Fruit fly (Drosophila melanogaster) whole organism, prepupa: ENCODE measurements around the gene Gr85a.

Experiments used
- Blimp-1 ChIP-seq: fragments of 200-800 bp; sonication (Bioruptor generic); optimal IDR thresholded peaks from 3 replicates; lab custom pipeline; 2017; ENCODE audit warnings: missing biosample characterization, missing genetic modification characterization, mild to moderate bottlenecking, moderate library complexity, missing genetic modification reagents
- CG10631 ChIP-seq: fragments of 200-800 bp; sonication (Bioruptor generic); optimal IDR thresholded peaks from 2 replicates; lab custom pipeline; 2016; ENCODE audit warnings: missing biosample characterization, missing genetic modification characterization
- CG10669 ChIP-seq: fragments of 200-800 bp; sonication (Bioruptor generic); optimal IDR thresholded peaks from 3 replicates; lab custom pipeline; 2018; ENCODE audit warnings: missing biosample characterization, mild to moderate bottlenecking, missing genetic modification characterization, moderate library complexity
- CG11294 ChIP-seq: fragments of 200-800 bp; sonication (Bioruptor generic); IDR thresholded peaks from 2 replicates; pipeline ENCODE4 v1.3.6; 2022; ENCODE audit warnings: missing biosample characterization, missing genetic modification characterization
- CG15336 ChIP-seq: fragments of 200-800 bp; sonication (Bioruptor generic); IDR thresholded peaks from 2 replicates; pipeline ENCODE4 v1.3.6; 2022; ENCODE audit warnings: missing biosample characterization, missing genetic modification characterization
- CG1621 ChIP-seq: fragments of 200-800 bp; sonication (Bioruptor generic); optimal IDR thresholded peaks from 3 replicates; lab custom pipeline; 2018; ENCODE audit warnings: missing biosample characterization, mild to moderate bottlenecking, missing genetic modification characterization
- CG3032 ChIP-seq: fragments of 200-800 bp; optimal IDR thresholded peaks from 2 replicates; lab custom pipeline; 2019; ENCODE audit warnings: missing biosample characterization, mild to moderate bottlenecking, missing genetic modification characterization, moderate library complexity
- CG31627 ChIP-seq: fragments of 200-800 bp; sonication (Bioruptor generic); optimal IDR thresholded peaks from 3 replicates; lab custom pipeline; 2016; ENCODE audit warnings: missing biosample characterization, missing genetic modification characterization
- CG34406 ChIP-seq: fragments of 200-800 bp; sonication (Bioruptor generic); optimal IDR thresholded peaks from 3 replicates; lab custom pipeline; 2016; ENCODE audit warnings: missing biosample characterization, missing genetic modification characterization
- CG3919 ChIP-seq: fragments of 200-800 bp; sonication (Bioruptor generic); optimal IDR thresholded peaks from 3 replicates; lab custom pipeline; 2016; ENCODE audit warnings: missing biosample characterization, missing genetic modification characterization
- CG6163 ChIP-seq: fragments of 200-800 bp; sonication (Bioruptor generic); IDR thresholded peaks from 3 replicates; pipeline ENCODE4 v1.3.6; 2022; ENCODE audit warnings: missing biosample characterization, missing genetic modification characterization
- CG6276 ChIP-seq: fragments of 200-800 bp; sonication (Bioruptor generic); optimal IDR thresholded peaks from 2 replicates; lab custom pipeline; 2017; ENCODE audit warnings: missing biosample characterization, mild to moderate bottlenecking, missing genetic modification characterization
- CG6808 ChIP-seq: fragments of 200-800 bp; sonication (Bioruptor generic); optimal IDR thresholded peaks from 3 replicates; lab custom pipeline; 2017; ENCODE audit warnings: missing biosample characterization, missing genetic modification characterization, mild to moderate bottlenecking, moderate library complexity, missing genetic modification reagents
- Eip75B ChIP-seq: fragments of 200-800 bp; sonication (Bioruptor generic); optimal IDR thresholded peaks from 3 replicates; lab custom pipeline; 2016; ENCODE audit warnings: missing biosample characterization, missing genetic modification characterization
- Eip78C ChIP-seq: fragments of 200-800 bp; sonication (Bioruptor generic); peaks from one replicate; lab custom pipeline; 2016; ENCODE audit warnings: missing biosample characterization, missing genetic modification characterization
- Ets21C ChIP-seq: fragments of 200-800 bp; sonication (Bioruptor generic); optimal IDR thresholded peaks from 3 replicates; lab custom pipeline; 2016; ENCODE audit warnings: missing biosample characterization, missing genetic modification characterization
- Ets96B ChIP-seq: fragments of 200-800 bp; optimal IDR thresholded peaks from 2 replicates; lab custom pipeline; 2019; ENCODE audit warnings: missing biosample characterization, mild to moderate bottlenecking, missing genetic modification characterization, moderate library complexity
- Gug ChIP-seq: fragments of 200-800 bp; sonication (Bioruptor generic); IDR thresholded peaks from 2 replicates; pipeline ENCODE4 v1.3.6; 2022; ENCODE audit warnings: missing biosample characterization, missing genetic modification characterization
- Hr39 ChIP-seq: fragments of 200-800 bp; sonication (Bioruptor generic); optimal IDR thresholded peaks from 2 replicates; lab custom pipeline; 2016; ENCODE audit warnings: missing biosample characterization, missing genetic modification characterization
- Hr4 ChIP-seq: fragments of 200-800 bp; sonication (Bioruptor generic); optimal IDR thresholded peaks from 3 replicates; lab custom pipeline; 2016; ENCODE audit warnings: missing biosample characterization, missing genetic modification characterization
- Lpt ChIP-seq: fragments of 200-800 bp; sonication (Bioruptor generic); optimal IDR thresholded peaks from 3 replicates; lab custom pipeline; 2016; ENCODE audit warnings: missing biosample characterization, missing genetic modification characterization
- Met ChIP-seq: fragments of 200-800 bp; sonication (Bioruptor generic); optimal IDR thresholded peaks from 3 replicates; lab custom pipeline; 2016; ENCODE audit warnings: missing biosample characterization, missing genetic modification characterization
- Smox ChIP-seq: fragments of 200-800 bp; sonication (Bioruptor generic); optimal IDR thresholded peaks from 3 replicates; lab custom pipeline; 2016; ENCODE audit warnings: missing biosample characterization, missing genetic modification characterization
- Sox14 ChIP-seq: fragments of 200-800 bp; sonication (Bioruptor generic); optimal IDR thresholded peaks from 3 replicates; lab custom pipeline; 2016; ENCODE audit warnings: missing biosample characterization, missing genetic modification characterization
- achi ChIP-seq: fragments of 200-800 bp; sonication (Bioruptor generic); optimal IDR thresholded peaks from 3 replicates; lab custom pipeline; 2016; ENCODE audit warnings: missing biosample characterization, missing genetic modification characterization
- acj6 ChIP-seq: fragments of 200-800 bp; sonication (Bioruptor generic); optimal IDR thresholded peaks from 3 replicates; lab custom pipeline; 2016; ENCODE audit warnings: missing biosample characterization, missing genetic modification characterization
- dsx ChIP-seq: fragments of 200-800 bp; optimal IDR thresholded peaks from 3 replicates; lab custom pipeline; 2019; ENCODE audit warnings: missing biosample characterization, mild to moderate bottlenecking, missing genetic modification characterization, moderate library complexity; ENCODE audit not compliant: poor library complexity, severe bottlenecking
- eg ChIP-seq: fragments of 200-800 bp; sonication (Bioruptor generic); IDR thresholded peaks from 3 replicates; pipeline ENCODE4 v1.3.6; 2022; ENCODE audit warnings: missing biosample characterization, missing genetic modification characterization
- esn ChIP-seq: fragments of 200-800 bp; sonication (Bioruptor generic); optimal IDR thresholded peaks from 2 replicates; lab custom pipeline; 2016; ENCODE audit warnings: missing biosample characterization, mild to moderate bottlenecking, missing genetic modification characterization, moderate library complexity
- fd85E ChIP-seq: fragments of 200-800 bp; sonication (Bioruptor generic); optimal IDR thresholded peaks from 3 replicates; lab custom pipeline; 2016; ENCODE audit warnings: missing biosample characterization, missing genetic modification characterization
- fkh ChIP-seq: fragments of 200-800 bp; sonication (Bioruptor generic); optimal IDR thresholded peaks from 3 replicates; lab custom pipeline; 2017; ENCODE audit warnings: missing biosample characterization, mild to moderate bottlenecking, missing genetic modification characterization, moderate library complexity
- lz ChIP-seq: fragments of 200-800 bp; sonication (Bioruptor generic); optimal IDR thresholded peaks from 3 replicates; lab custom pipeline; 2016; ENCODE audit warnings: missing biosample characterization, missing genetic modification characterization
- pdm3 ChIP-seq: fragments of 200-800 bp; sonication (Bioruptor generic); optimal IDR thresholded peaks from 3 replicates; lab custom pipeline; 2016; ENCODE audit warnings: missing biosample characterization, missing genetic modification characterization
- spab ChIP-seq: fragments of 200-800 bp; sonication (Bioruptor generic); optimal IDR thresholded peaks from 2 replicates; lab custom pipeline; 2017; ENCODE audit warnings: missing biosample characterization, mild to moderate bottlenecking, missing genetic modification characterization, missing genetic modification reagents
- ss ChIP-seq, 2 experiments: fragments of 200-800 bp; sonication (Bioruptor generic); optimal IDR thresholded peaks; 2 replicates in 1 of 2; 3 replicates in 1 of 2; lab custom pipeline; 2017 to 2018; ENCODE audit warnings: mild to moderate bottlenecking in 2 of 2, missing biosample characterization in 2 of 2, missing genetic modification characterization in 2 of 2, moderate library complexity in 1 of 2
- svp ChIP-seq: fragments of 200-800 bp; sonication (Bioruptor generic); peaks from one replicate; lab custom pipeline; 2016; ENCODE audit warnings: missing biosample characterization, missing genetic modification characterization
- topi ChIP-seq: fragments of 200-800 bp; sonication (Bioruptor generic); optimal IDR thresholded peaks from 3 replicates; lab custom pipeline; 2016; ENCODE audit warnings: missing biosample characterization, missing genetic modification characterization
- vri ChIP-seq: fragments of 200-800 bp; sonication (Bioruptor generic); optimal IDR thresholded peaks from 3 replicates; lab custom pipeline; 2016; ENCODE audit warnings: missing biosample characterization, mild to moderate bottlenecking, missing genetic modification characterization

Gene Gr85a

dm6 chr3R:10001174-10001789, 4.7 kb upstream of the Gr85a start, which contains the start of gene CG5359:
TSS of gene CG5359 (minus strand) at chr3R:10001276.
- TF ChIP-seq fkh (GFP tag; lab: Kevin White, UChicago): peak; percentile 98
- peak; percentile 55 for TF ChIP-seq vri (GFP tag; lab: Kevin White, UChicago)
- no peak for TF ChIP-seq topi (GFP tag; lab: Kevin White, UChicago)
- TF ChIP-seq, all 60 proteins: peak for 2

- TF ChIP-seq CG10631 (peak; percentile 49), Ets21C (GFP tag; lab: Kevin White, UChicago) (peak; percentile 13), esn (GFP tag; lab: Kevin White, UChicago) (peak; percentile 53), Smox (GFP tag; lab: Kevin White, UChicago) (peak; percentile 33), CG6808 (GFP tag; lab: Kevin White, UChicago) (peak; percentile 24), Lpt (GFP tag; lab: Kevin White, UChicago) (no peak), Hr39 (GFP tag; lab: Kevin White, UChicago) (peak; percentile 14), Sox14 (GFP tag; lab: Kevin White, UChicago) (peak; percentile 26), fkh (GFP tag; lab: Kevin White, UChicago) (peak; percentile 46), CG3032 (tag; lab: Kevin White, UChicago) (peak; percentile 33), Blimp-1 (GFP tag; lab: Kevin White, UChicago) (peak; percentile 72), dsx (peak; percentile 74), pdm3 (GFP tag; lab: Kevin White, UChicago) (no peak), CG3919 (GFP tag; lab: Kevin White, UChicago) (peak; percentile 44), CG31627 (GFP tag; lab: Kevin White, UChicago) (peak; percentile 28), CG34406 (no peak), lz (GFP tag; lab: Kevin White, UChicago) (peak; percentile 14), CG6163 (GFP tag; lab: Robert Waterston, UW) (0 out of 3 replicates have a peak, but pooled peaks have one; percentile 21), svp (GFP tag; lab: Kevin White, UChicago) (no peak), acj6 (peak; percentile 20), CG1621 (no peak), Ets96B (peak; percentile 7), Met (GFP tag; lab: Kevin White, UChicago) (peak; percentile 12), vri (GFP tag; lab: Kevin White, UChicago) (peak; percentile 18), CG10669 (no peak), ss (GFP tag; optimal IDR thresholded peaks at IDR 0.05; lab: Kevin White, UChicago) (peak in 1 of 2 experiments; percentile 41), eg (GFP tag; lab: Robert Waterston, UW) (0 out of 3 replicates have a peak, but pooled peaks have one; percentile 10), CG6276 (GFP tag; lab: Kevin White, UChicago) (no peak)
- TF ChIP-seq, all 60 proteins: peak for 21
These were observed 10.8 kb downstream of the Gr85a start, which contains the start of gene Art4 for dm6 chr3R:9985585-9986393. TSS of gene Art4 (minus strand) at chr3R:9986060.

- no peak for TF ChIP-seq Gug
- no peak for TF ChIP-seq Eip75B (GFP tag; lab: Kevin White, UChicago)
- no peak for TF ChIP-seq CG6276 (GFP tag; lab: Kevin White, UChicago)
- no peak for TF ChIP-seq CG6808 (GFP tag; lab: Kevin White, UChicago)
- no peak for TF ChIP-seq vri (GFP tag; lab: Kevin White, UChicago)
- no peak for TF ChIP-seq pdm3 (GFP tag; lab: Kevin White, UChicago)
- no peak for TF ChIP-seq CG3919 (GFP tag; lab: Kevin White, UChicago)
- TF ChIP-seq Hr39 (GFP tag; lab: Kevin White, UChicago): no peak
- TF ChIP-seq, all 60 proteins: peak for 0
These were observed 17.6 kb downstream of the Gr85a start for dm6 chr3R:9978977-9979376.

DNA sequence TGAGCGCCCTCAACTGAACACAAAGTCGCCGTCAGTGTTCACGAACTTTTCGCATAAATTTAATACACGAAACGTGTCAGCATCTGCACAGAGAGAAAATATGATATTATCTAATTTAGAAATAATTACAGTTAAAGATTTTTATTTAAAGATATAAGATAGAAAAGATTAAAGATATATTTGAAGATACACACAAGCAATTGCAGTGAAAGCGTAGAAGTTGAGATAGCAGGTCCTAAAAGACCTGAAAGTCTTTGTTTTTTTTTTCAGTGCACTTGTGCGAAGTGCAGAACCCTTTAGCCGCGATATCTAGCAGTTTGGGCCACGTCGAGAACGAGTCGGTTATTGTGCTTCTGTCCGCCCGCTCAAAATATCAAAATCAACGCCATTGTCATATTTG, 19.1 kb downstream of the Gr85a start:
- TF ChIP-seq Hr4 (GFP tag; lab: Kevin White, UChicago) (no peak), Ets96B (no peak), achi (GFP tag; lab: Kevin White, UChicago) (no peak), Gug (no peak), Eip78C (peak; percentile 32), CG15336 (GFP tag; lab: Robert Waterston, UW) (0 out of 2 replicates have a peak, but pooled peaks have one; percentile 12), CG3032 (tag; lab: Kevin White, UChicago) (no peak), Lpt (GFP tag; lab: Kevin White, UChicago) (no peak), spab (no peak), vri (GFP tag; lab: Kevin White, UChicago) (no peak), Hr39 (GFP tag; lab: Kevin White, UChicago) (no peak), fd85E (GFP tag; lab: Kevin White, UChicago) (no peak), CG11294 (GFP tag; lab: Robert Waterston, UW) (no peak), CG3919 (GFP tag; lab: Kevin White, UChicago) (no peak), Blimp-1 (GFP tag; lab: Kevin White, UChicago) (no peak), svp (GFP tag; lab: Kevin White, UChicago) (peak; percentile 37), CG1621 (no peak)
